Worm (Caenorhabditis elegans) whole organism, midembryonic: ENCODE data around the gene algn-8.

Experiments used
- T22C8.4 ChIP-seq: fragments of 200-800 bp; sonication (Bioruptor generic); IDR thresholded peaks from 2 replicates; pipeline ENCODE4 v1.3.6; 2022; ENCODE audit warnings: missing genetic modification characterization, missing compliant biosample characterization
- cog-1 ChIP-seq: sonication (generic microtip); optimal IDR thresholded peaks from 2 replicates; lab custom pipeline; 2016; ENCODE audit warnings: missing genetic modification characterization, missing compliant biosample characterization
- flt-1 ChIP-seq: fragments of 200-800 bp; sonication (Bioruptor generic); IDR thresholded peaks from 2 replicates; pipeline ENCODE4 v1.3.6; 2022; ENCODE audit warnings: missing genetic modification characterization, missing compliant biosample characterization
- klf-2 ChIP-seq: fragments of 200-800 bp; sonication (Bioruptor generic); conservative IDR thresholded peaks from 2 replicates; pipeline ENCODE4 v1.3.6; 2022; ENCODE audit warnings: missing genetic modification reagents, missing genetic modification characterization, missing compliant biosample characterization
- med-1 ChIP-seq: sonication (generic microtip); optimal IDR thresholded peaks from 2 replicates; lab custom pipeline; 2017; ENCODE audit warnings: missing genetic modification characterization, mild to moderate bottlenecking, missing compliant biosample characterization, antibody characterized with exemption, missing genetic modification reagents; ENCODE audit not compliant: insufficient read depth
- ref-1 ChIP-seq: fragments of 200-800 bp; sonication (Bioruptor generic); conservative IDR thresholded peaks from 2 replicates; pipeline ENCODE4 v1.3.6; 2022; ENCODE audit warnings: missing genetic modification reagents, missing genetic modification characterization, missing compliant biosample characterization
- tab-1 ChIP-seq: fragments of 200-800 bp; sonication (Bioruptor generic); IDR thresholded peaks from 2 replicates; pipeline ENCODE4 v1.3.6; 2022; ENCODE audit warnings: missing genetic modification characterization, missing compliant biosample characterization
- ztf-29 ChIP-seq: fragments of 200-800 bp; sonication (Bioruptor generic); IDR thresholded peaks from 2 replicates; pipeline ENCODE4 v1.3.6; 2022; ENCODE audit warnings: missing genetic modification reagents, missing genetic modification characterization, missing compliant biosample characterization

DNA sequence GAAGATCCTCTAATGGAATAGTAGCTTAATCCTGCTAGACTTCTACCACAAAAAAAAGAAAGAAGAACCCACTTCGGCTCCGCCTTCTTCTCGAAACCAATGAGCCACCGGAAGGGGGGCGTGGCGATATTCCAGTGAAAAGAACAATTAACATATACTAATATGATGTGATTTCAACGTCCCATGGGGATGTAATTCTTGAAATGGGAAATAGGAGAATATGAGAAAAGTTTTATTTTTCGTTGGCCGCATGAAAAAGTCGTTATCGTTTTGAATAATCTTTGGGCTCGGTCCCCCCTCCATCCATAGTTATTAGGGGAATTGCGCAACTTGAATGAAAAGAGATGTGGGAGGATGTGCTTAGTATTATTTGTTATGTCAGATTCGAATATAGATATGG lies 14.0 kb upstream of the algn-8 start, which contains the start of gene unc-4:
- no peak for TF ChIP-seq ztf-29 (GFP tag; lab: Robert Waterston, UW)
- TF ChIP-seq tab-1 (GFP tag; lab: Robert Waterston, UW), result no peak
- no peak for TF ChIP-seq med-1 (GFP tag; lab: Kevin White, UChicago)
- TF ChIP-seq T22C8.4, result no peak
- TF ChIP-seq ref-1 (GFP tag; lab: Robert Waterston, UW), result no peak
- no peak for TF ChIP-seq flt-1
- TF ChIP-seq cog-1 (tag; lab: Kevin White, UChicago), result no peak
- TF ChIP-seq klf-2 (GFP tag; lab: Robert Waterston, UW), result no peak
